Worm (Caenorhabditis elegans): ENCODE data around the gene Y69A2AR.12.

The Y69A2AR.12 gene

ce11 chrIV:2548766-2549165 lies 19.6 kb upstream of the Y69A2AR.12 start:
- TF ChIP-seq aha-1 (tag) (peak; percentile 47), unc-62 (GFP tag; optimal IDR thresholded peaks at IDR 0.05 in 1 of 2) (peak in 1 of 2 experiments; percentile 32), unc-62 (tag; optimal IDR thresholded peaks at IDR 0.05) (no peak), ceh-28 (tag; optimal IDR thresholded peaks at IDR 0.05) (peak; percentile 85), lin-29 (GFP tag; IDR thresholded peaks at IDR 0.05) (no peak)

DNA sequence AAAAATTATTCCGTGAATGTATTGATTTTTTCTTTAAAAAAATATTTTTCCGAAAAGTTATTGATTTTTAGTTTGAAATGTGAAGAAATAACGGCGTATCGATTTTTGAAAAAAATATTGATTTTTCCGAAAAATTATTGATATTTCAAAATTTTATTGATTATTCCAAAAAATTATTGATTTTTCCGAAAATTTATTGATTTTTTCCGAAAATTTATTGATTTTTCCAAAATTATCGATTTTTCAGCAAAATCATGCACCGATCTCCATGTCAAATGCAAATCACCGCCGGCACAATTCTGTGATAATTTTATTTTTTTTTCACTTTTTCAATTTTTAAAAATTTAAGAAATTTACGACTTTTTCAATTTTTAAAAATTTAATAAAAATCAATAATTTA lies 18.9 kb upstream of the Y69A2AR.12 start:
- TF ChIP-seq daf-12 (tag; optimal IDR thresholded peaks at IDR 0.05), result no peak
- TF ChIP-seq nhr-77 (tag; optimal IDR thresholded peaks at IDR 0.05), result no peak
- TF ChIP-seq ceh-28 (tag; optimal IDR thresholded peaks at IDR 0.05), result peak; percentile 81

- TF ChIP-seq ceh-28 (tag; optimal IDR thresholded peaks at IDR 0.05) (peak; percentile 87), fos-1 (tag; optimal IDR thresholded peaks at IDR 0.05) (no peak)
Observed at ce11 chrIV:2551418-2551817, 17.0 kb upstream of the Y69A2AR.12 start, which contains the start of gene Y69A2AR.23. Gene Y69A2AR.23, minus strand, starts transcription at chrIV:2551684.

DNA sequence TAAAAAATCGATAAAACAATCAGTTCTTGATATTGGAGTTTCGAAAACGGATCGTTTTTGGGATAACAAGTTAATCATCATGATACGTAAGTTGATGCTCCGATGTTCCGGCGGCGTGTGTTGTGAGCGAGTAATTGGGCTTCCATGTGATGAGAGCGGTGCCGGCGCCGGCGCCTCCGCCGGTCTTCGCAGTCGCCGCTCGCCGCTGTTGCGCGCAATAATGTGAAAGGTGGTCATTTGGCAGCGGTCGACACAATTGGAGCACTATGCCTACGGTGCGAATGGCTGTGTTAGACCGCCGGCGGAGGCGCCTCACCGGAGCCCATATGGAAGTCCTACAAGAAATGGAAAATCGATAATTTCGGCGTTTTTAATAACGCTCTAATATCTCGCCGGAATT lies 16.6 kb upstream of the Y69A2AR.12 start:
- peak; percentile 52; the same call in 1 of the 2 replicates for TF ChIP-seq egl-43 (GFP tag; IDR thresholded peaks at IDR 0.05)
- TF ChIP-seq F44E2.7 (GFP tag; IDR thresholded peaks at IDR 0.05), result 0 out of 2 replicates have a peak, but pooled peaks have one; percentile 56
- no peak for TF ChIP-seq mdl-1 (tag; optimal IDR thresholded peaks at IDR 0.05)
- TF ChIP-seq spr-1 (tag; optimal IDR thresholded peaks at IDR 0.05), result no peak
- TF ChIP-seq set-16 (GFP tag; IDR thresholded peaks at IDR 0.05), result peak; percentile 87
- TF ChIP-seq nhr-237 (tag; optimal IDR thresholded peaks at IDR 0.05), result no peak

- TF ChIP-seq ceh-28 (tag; optimal IDR thresholded peaks at IDR 0.05) (peak; percentile 81), nhr-25 (tag; optimal IDR thresholded peaks at IDR 0.05; ENCODE audit: borderline replicate concordance, insufficient read depth) (no peak)
Observed at ce11 chrIV:2552276-2552675, 16.1 kb upstream of the Y69A2AR.12 start.

- TF ChIP-seq madf-5 (GFP tag; IDR thresholded peaks at IDR 0.05), result 0 out of 4 replicates have a peak, but pooled peaks of 1 of the 2 experiments have one; percentile 31
- TF ChIP-seq egl-43 (GFP tag; IDR thresholded peaks at IDR 0.05), result 0 out of 2 replicates have a peak, but pooled peaks have one; percentile 53
- TF ChIP-seq fos-1 (tag; optimal IDR thresholded peaks at IDR 0.05), result no peak
- peak; percentile 79; the same call in 1 of the 2 replicates for TF ChIP-seq set-16 (GFP tag; IDR thresholded peaks at IDR 0.05)
- TF ChIP-seq ceh-44 (GFP tag; IDR thresholded peaks at IDR 0.05), result 0 out of 2 replicates have a peak, but pooled peaks have one; percentile 47
Observed at ce11 chrIV:2552855-2553254, 15.6 kb upstream of the Y69A2AR.12 start.

DNA sequence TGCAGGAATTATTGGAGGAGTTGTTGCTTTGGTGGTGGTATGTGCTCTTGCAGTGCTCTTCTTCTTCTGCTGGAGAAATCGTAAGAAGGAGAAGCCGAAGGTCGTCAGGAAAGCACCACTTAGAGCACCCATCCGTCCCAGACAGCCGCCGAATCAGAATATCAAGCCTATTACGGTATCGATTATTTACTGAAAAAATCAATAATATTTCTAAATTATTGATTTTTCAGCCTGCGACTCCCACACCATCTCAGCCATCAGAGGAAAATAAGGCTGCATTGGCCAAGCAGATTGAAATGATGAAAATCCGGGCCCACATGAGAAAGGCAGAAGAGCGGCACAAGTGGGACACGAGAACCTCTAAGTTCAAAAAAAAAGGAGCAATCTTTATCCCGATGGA lies 12.2 kb upstream of the Y69A2AR.12 start:
- no peak for TF ChIP-seq F26F4.8 (GFP tag; conservative IDR thresholded peaks at IDR 0.05)
- peak; percentile 74 for TF ChIP-seq ceh-28 (tag; optimal IDR thresholded peaks at IDR 0.05)
- TF ChIP-seq ZK546.5 (tag; optimal IDR thresholded peaks at IDR 0.05), result no peak

- TF ChIP-seq lin-15B (tag; optimal IDR thresholded peaks at IDR 0.05) (no peak), daf-12 (tag; optimal IDR thresholded peaks at IDR 0.05) (no peak), zip-2 (tag; optimal IDR thresholded peaks at IDR 0.05) (no peak), sdz-12 (GFP tag; optimal IDR thresholded peaks at IDR 0.05) (no peak), lin-39 (tag; optimal IDR thresholded peaks at IDR 0.05) (no peak), ceh-28 (tag; optimal IDR thresholded peaks at IDR 0.05) (no peak), lir-3 (tag; optimal IDR thresholded peaks at IDR 0.05) (no peak)
Observed at ce11 chrIV:2561358-2561757, 7.1 kb upstream of the Y69A2AR.12 start, which contains the start of gene Y69A2AR.46. Gene Y69A2AR.46, plus strand, starts transcription at chrIV:2561658.

ce11 chrIV:2562071-2562470 lies 6.3 kb upstream of the Y69A2AR.12 start, which contains the start of gene Y69A2AR.50:
Gene Y69A2AR.50, plus strand, starts transcription at chrIV:2562371.
- TF ChIP-seq hlh-11 (tag; optimal IDR thresholded peaks at IDR 0.05) (no peak), ceh-62 (tag; optimal IDR thresholded peaks at IDR 0.05) (no peak)

Measured in whole organism, L4 larva.